Worm (Caenorhabditis elegans) whole organism, L2 larva: ENCODE measurements around the gene clec-54.

Source experiments
- aly-2 ChIP-seq: fragments of 150-350 bp; optimal IDR thresholded peaks from 2 replicates; lab custom pipeline; 2014; ENCODE audit warnings: missing biosample characterization, missing genetic modification characterization
- ama-1 ChIP-seq: fragments of 150-350 bp; optimal IDR thresholded peaks from 2 replicates; lab custom pipeline; 2018; ENCODE audit warnings: inconsistent platforms
- ceh-16 ChIP-seq: fragments of 150-350 bp; optimal IDR thresholded peaks from 2 replicates; lab custom pipeline; 2014; ENCODE audit warnings: missing biosample characterization, missing genetic modification characterization
- dmd-4 ChIP-seq: sonication (generic microtip); optimal IDR thresholded peaks from 2 replicates; lab custom pipeline; 2017; ENCODE audit warnings: missing biosample characterization, missing genetic modification characterization
- lin-11 ChIP-seq: fragments of 150-350 bp; sonication (generic microtip); optimal IDR thresholded peaks from 2 replicates; lab custom pipeline; 2014; ENCODE audit warnings: missing biosample characterization, missing genetic modification characterization, inconsistent platforms, mixed read lengths
- lin-13 ChIP-seq: fragments of 150-350 bp; optimal IDR thresholded peaks from 2 replicates; lab custom pipeline; 2014; ENCODE audit warnings: missing biosample characterization, missing genetic modification reagents, missing genetic modification characterization
- lsy-2 ChIP-seq, 2 experiments: fragments of 150-350 bp in 1 of 2; sonication (generic microtip) in 1 of 2; optimal IDR thresholded peaks; 2 replicates each; lab custom pipeline; 2014 to 2017; ENCODE audit warnings: missing biosample characterization in 2 of 2, missing genetic modification characterization in 2 of 2
- nhr-10 ChIP-seq: sonication (generic microtip); optimal IDR thresholded peaks from 2 replicates; lab custom pipeline; 2017; ENCODE audit warnings: missing biosample characterization, missing genetic modification characterization
- nhr-12 ChIP-seq: fragments of 150-350 bp; optimal IDR thresholded peaks from 2 replicates; lab custom pipeline; 2014; ENCODE audit warnings: missing biosample characterization, missing genetic modification characterization
- nhr-23 ChIP-seq: fragments of 150-350 bp; optimal IDR thresholded peaks from 2 replicates; lab custom pipeline; 2014; ENCODE audit warnings: missing biosample characterization, missing genetic modification reagents, missing genetic modification characterization
- nhr-237 ChIP-seq: fragments of 150-350 bp; optimal IDR thresholded peaks from 2 replicates; lab custom pipeline; 2014; ENCODE audit warnings: missing biosample characterization, missing genetic modification characterization
- unc-62 ChIP-seq: fragments of 150-350 bp; optimal IDR thresholded peaks from 2 replicates; lab custom pipeline; 2014; ENCODE audit warnings: missing biosample characterization, missing genetic modification reagents, missing genetic modification characterization
- ztf-11 ChIP-seq: sonication (generic microtip); optimal IDR thresholded peaks from 2 replicates; lab custom pipeline; 2017; ENCODE audit warnings: missing biosample characterization, missing genetic modification characterization

- TF ChIP-seq ztf-11 (tag; lab: Kevin White, UChicago) (no peak), unc-62 (GFP tag; lab: Kevin White, UChicago) (no peak), aly-2 (no peak), lsy-2 (tag; optimal IDR thresholded peaks at IDR 0.05; lab: Kevin White, UChicago) (no peak), dmd-4 (no peak), nhr-12 (tag; lab: Kevin White, UChicago) (no peak), lin-13 (GFP tag; lab: Kevin White, UChicago) (no peak), nhr-10 (tag; lab: Kevin White, UChicago) (no peak), ama-1 (lab: Kevin White, UChicago) (no peak), lin-11 (no peak), nhr-23 (tag; lab: Kevin White, UChicago) (no peak), ceh-16 (tag; lab: Kevin White, UChicago) (no peak), nhr-237 (tag; lab: Kevin White, UChicago) (no peak)
Observed at ce11 chrV:14484582-14484981, 7.9 kb downstream of the clec-54 start, which contains the start of gene R02D5.4.
